Worm (Caenorhabditis elegans): ENCODE results near the gene igeg-2.
"Not testable (repeated sequence)": the region's sequence is repeated elsewhere in the genome, so short reads cannot be mapped to it uniquely, and the experiment has no call there.

igeg-2 gene

ce11 chrX:11462112-11462511 lies 15.7 kb upstream of the igeg-2 start:
- TF ChIP-seq ztf-29 (GFP tag; IDR thresholded peaks at IDR 0.05) (no peak), flt-1 (GFP tag; IDR thresholded peaks at IDR 0.05) (no peak), ztf-23 (GFP tag; IDR thresholded peaks at IDR 0.05) (no peak), ref-1 (GFP tag; conservative IDR thresholded peaks at IDR 0.05) (no peak), klf-2 (GFP tag; conservative IDR thresholded peaks at IDR 0.05) (no peak), T22C8.4 (GFP tag; IDR thresholded peaks at IDR 0.05) (no peak), cog-1 (tag; optimal IDR thresholded peaks at IDR 0.05) (no peak), tab-1 (GFP tag; IDR thresholded peaks at IDR 0.05) (no peak), med-1 (GFP tag; optimal IDR thresholded peaks at IDR 0.05; ENCODE audit: insufficient read depth) (no peak)

ce11 chrX:11461545-11461944 lies 15.1 kb upstream of the igeg-2 start:
- no peak for TF ChIP-seq T22C8.4 (GFP tag; IDR thresholded peaks at IDR 0.05)
- TF ChIP-seq ztf-23 (GFP tag; IDR thresholded peaks at IDR 0.05) = no peak
- TF ChIP-seq flt-1 (GFP tag; IDR thresholded peaks at IDR 0.05) = no peak
- TF ChIP-seq ref-1 (GFP tag; conservative IDR thresholded peaks at IDR 0.05) = no peak
- no peak for TF ChIP-seq cog-1 (tag; optimal IDR thresholded peaks at IDR 0.05)
- TF ChIP-seq ztf-29 (GFP tag; IDR thresholded peaks at IDR 0.05) = no peak
- TF ChIP-seq med-1 (GFP tag; optimal IDR thresholded peaks at IDR 0.05; ENCODE audit: insufficient read depth) = no peak
- TF ChIP-seq tab-1 (GFP tag; IDR thresholded peaks at IDR 0.05) = no peak
- TF ChIP-seq klf-2 (GFP tag; conservative IDR thresholded peaks at IDR 0.05) = no peak

ce11 chrX:11456665-11457064 lies 10.2 kb upstream of the igeg-2 start:
- TF ChIP-seq ztf-29 (GFP tag; IDR thresholded peaks at IDR 0.05) = no peak
- TF ChIP-seq med-1 (GFP tag; optimal IDR thresholded peaks at IDR 0.05; ENCODE audit: insufficient read depth) = no peak
- TF ChIP-seq flt-1 (GFP tag; IDR thresholded peaks at IDR 0.05) = no peak
- no peak for TF ChIP-seq ztf-23 (GFP tag; IDR thresholded peaks at IDR 0.05)
- no peak for TF ChIP-seq tab-1 (GFP tag; IDR thresholded peaks at IDR 0.05)
- no peak for TF ChIP-seq cog-1 (tag; optimal IDR thresholded peaks at IDR 0.05)
- no peak for TF ChIP-seq T22C8.4 (GFP tag; IDR thresholded peaks at IDR 0.05)
- no peak for TF ChIP-seq klf-2 (GFP tag; conservative IDR thresholded peaks at IDR 0.05)
- TF ChIP-seq ref-1 (GFP tag; conservative IDR thresholded peaks at IDR 0.05) = no peak

ce11 chrX:11454231-11454630 lies 7.8 kb upstream of the igeg-2 start, which contains the start of gene F48C5.2:
F48C5.2 (minus strand) TSS chrX:11454331.
- TF ChIP-seq flt-1 (GFP tag; IDR thresholded peaks at IDR 0.05) = no peak
- no peak for TF ChIP-seq ref-1 (GFP tag; conservative IDR thresholded peaks at IDR 0.05)
- no peak for TF ChIP-seq klf-2 (GFP tag; conservative IDR thresholded peaks at IDR 0.05)
- TF ChIP-seq med-1 (GFP tag; optimal IDR thresholded peaks at IDR 0.05; ENCODE audit: insufficient read depth) = no peak
- no peak for TF ChIP-seq T22C8.4 (GFP tag; IDR thresholded peaks at IDR 0.05)
- no peak for TF ChIP-seq ztf-29 (GFP tag; IDR thresholded peaks at IDR 0.05)
- no peak for TF ChIP-seq tab-1 (GFP tag; IDR thresholded peaks at IDR 0.05)
- TF ChIP-seq cog-1 (tag; optimal IDR thresholded peaks at IDR 0.05) = no peak
- no peak for TF ChIP-seq ztf-23 (GFP tag; IDR thresholded peaks at IDR 0.05)

ce11 chrX:11452316-11452715 lies 5.9 kb upstream of the igeg-2 start:
- TF ChIP-seq klf-2 (GFP tag; conservative IDR thresholded peaks at IDR 0.05) = no peak
- TF ChIP-seq tab-1 (GFP tag; IDR thresholded peaks at IDR 0.05) = no peak
- no peak for TF ChIP-seq cog-1 (tag; optimal IDR thresholded peaks at IDR 0.05)
- no peak for TF ChIP-seq ztf-29 (GFP tag; IDR thresholded peaks at IDR 0.05)
- TF ChIP-seq T22C8.4 (GFP tag; IDR thresholded peaks at IDR 0.05) = no peak
- TF ChIP-seq ref-1 (GFP tag; conservative IDR thresholded peaks at IDR 0.05) = no peak
- no peak for TF ChIP-seq med-1 (GFP tag; optimal IDR thresholded peaks at IDR 0.05; ENCODE audit: insufficient read depth)
- no peak for TF ChIP-seq flt-1 (GFP tag; IDR thresholded peaks at IDR 0.05)
- no peak for TF ChIP-seq ztf-23 (GFP tag; IDR thresholded peaks at IDR 0.05)

ce11 chrX:11450261-11450660 lies 3.8 kb upstream of the igeg-2 start:
- TF ChIP-seq klf-2 (GFP tag; conservative IDR thresholded peaks at IDR 0.05) = no peak
- TF ChIP-seq flt-1 (GFP tag; IDR thresholded peaks at IDR 0.05) = no peak
- TF ChIP-seq med-1 (GFP tag; optimal IDR thresholded peaks at IDR 0.05; ENCODE audit: insufficient read depth) = no peak
- no peak for TF ChIP-seq T22C8.4 (GFP tag; IDR thresholded peaks at IDR 0.05)
- TF ChIP-seq ztf-23 (GFP tag; IDR thresholded peaks at IDR 0.05) = no peak
- TF ChIP-seq ztf-29 (GFP tag; IDR thresholded peaks at IDR 0.05) = no peak
- no peak for TF ChIP-seq ref-1 (GFP tag; conservative IDR thresholded peaks at IDR 0.05)
- TF ChIP-seq cog-1 (tag; optimal IDR thresholded peaks at IDR 0.05) = no peak

- no peak for TF ChIP-seq med-1 (GFP tag; optimal IDR thresholded peaks at IDR 0.05; ENCODE audit: insufficient read depth)
- no peak for TF ChIP-seq cog-1 (tag; optimal IDR thresholded peaks at IDR 0.05)
- TF ChIP-seq flt-1 (GFP tag; IDR thresholded peaks at IDR 0.05) = no peak
These were observed 1.3 kb upstream of the igeg-2 start for ce11 chrX:11447695-11448094.

- not testable (repeated sequence) for TF ChIP-seq ztf-23 (GFP tag; IDR thresholded peaks at IDR 0.05); cog-1 (tag; optimal IDR thresholded peaks at IDR 0.05); T22C8.4 (GFP tag; IDR thresholded peaks at IDR 0.05)
These were observed 6.7 kb downstream of the igeg-2 start, which contains the start of gene F46C3.7 for ce11 chrX:11439740-11440139. F46C3.7 (plus strand) TSS chrX:11440040.

- no peak for TF ChIP-seq ref-1 (GFP tag; conservative IDR thresholded peaks at IDR 0.05)
- TF ChIP-seq ztf-23 (GFP tag; IDR thresholded peaks at IDR 0.05) = no peak
- no peak for TF ChIP-seq med-1 (GFP tag; optimal IDR thresholded peaks at IDR 0.05; ENCODE audit: insufficient read depth)
- TF ChIP-seq cog-1 (tag; optimal IDR thresholded peaks at IDR 0.05) = no peak
- TF ChIP-seq klf-2 (GFP tag; conservative IDR thresholded peaks at IDR 0.05) = no peak
- no peak for TF ChIP-seq tab-1 (GFP tag; IDR thresholded peaks at IDR 0.05)
- TF ChIP-seq ztf-29 (GFP tag; IDR thresholded peaks at IDR 0.05) = no peak
- TF ChIP-seq T22C8.4 (GFP tag; IDR thresholded peaks at IDR 0.05) = no peak
- TF ChIP-seq flt-1 (GFP tag; IDR thresholded peaks at IDR 0.05) = no peak
These were observed 8.7 kb downstream of the igeg-2 start for ce11 chrX:11437716-11438115.

ce11 chrX:11435488-11435887 lies 10.9 kb downstream of the igeg-2 start:
- TF ChIP-seq flt-1 (GFP tag; IDR thresholded peaks at IDR 0.05) (no peak), cog-1 (tag; optimal IDR thresholded peaks at IDR 0.05) (no peak), T22C8.4 (GFP tag; IDR thresholded peaks at IDR 0.05) (no peak), ztf-23 (GFP tag; IDR thresholded peaks at IDR 0.05) (no peak), ref-1 (GFP tag; conservative IDR thresholded peaks at IDR 0.05) (no peak), ztf-29 (GFP tag; IDR thresholded peaks at IDR 0.05) (no peak), tab-1 (GFP tag; IDR thresholded peaks at IDR 0.05) (no peak), med-1 (GFP tag; optimal IDR thresholded peaks at IDR 0.05; ENCODE audit: insufficient read depth) (no peak), klf-2 (GFP tag; conservative IDR thresholded peaks at IDR 0.05) (no peak)

All from whole organism, midembryonic.